Comparison of ENCODE assay signal across 1 worm cellular context in genomic region chrX:5122369-5122768, ce11.
TF ChIP-seq lines count a peak whose summit lies in the region.

No protein-coding gene starts in this region.

TF ChIP-seq in whole organism, L4 larva, 104 proteins besides CTCF, POLR2A, EP300 and RAD21 (continued from another document):
- TF ChIP-seq ama-1 (optimal IDR thresholded peaks at IDR 0.05; lab: Kevin White, UChicago), result no peak
